Fruit fly (Drosophila melanogaster): ENCODE measurements around the gene ro.

DNA sequence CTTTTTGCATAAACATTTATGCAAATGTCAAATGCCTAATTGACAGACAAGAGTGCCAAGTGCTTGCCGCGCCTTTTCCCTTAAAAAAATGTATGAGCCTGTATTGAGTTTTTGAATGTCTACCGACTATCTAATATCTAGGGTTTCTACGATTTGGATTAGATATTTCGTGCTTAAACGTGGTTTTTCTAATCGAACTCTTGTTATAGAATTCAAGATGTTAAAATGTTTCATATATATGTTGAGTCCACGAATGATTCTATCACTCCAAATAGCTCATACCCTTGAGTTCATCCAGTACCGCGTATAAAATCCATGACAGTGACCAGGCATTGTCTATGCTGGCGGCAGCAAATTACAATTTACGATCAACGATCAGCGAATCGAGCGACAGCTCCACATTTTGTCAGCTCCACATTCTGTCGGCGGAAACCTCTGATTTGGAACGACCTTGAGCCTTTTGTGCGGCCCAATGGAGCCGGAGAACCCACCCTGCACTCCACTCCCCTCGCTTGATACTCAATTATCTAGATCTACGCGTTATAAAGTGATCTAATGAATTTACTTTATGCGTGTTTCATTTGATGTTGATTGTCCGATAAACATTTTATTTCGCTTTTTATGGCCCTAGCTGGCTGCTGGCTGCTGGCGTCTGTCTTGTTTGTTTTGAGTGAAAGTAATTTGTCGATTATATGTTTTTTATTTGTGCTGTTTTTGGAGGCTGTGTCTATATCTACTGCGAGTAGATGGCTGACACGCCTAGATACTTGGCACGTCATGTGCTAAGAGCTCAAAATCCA lies 25.9 kb upstream of the ro start:
- TF ChIP-seq CG8478 (optimal IDR thresholded peaks at IDR 0.05) (no peak), CTCF (optimal IDR thresholded peaks at IDR 0.05) (no peak)

Data from S2 (cell line).